Worm (Caenorhabditis elegans) whole organism, young adult: ENCODE data around the gene Y60A3A.23.

Source experiments
- F33H1.4 ChIP-seq: fragments of 200-800 bp; sonication (Bioruptor generic); IDR thresholded peaks from 2 replicates; pipeline ENCODE4 v1.3.6; 2022; ENCODE audit warnings: missing genetic modification reagents, missing genetic modification characterization, missing compliant biosample characterization
- bed-2 ChIP-seq: fragments of 200-800 bp; sonication (Bioruptor generic); IDR thresholded peaks from 2 replicates; pipeline ENCODE4 v1.3.6; 2022; ENCODE audit warnings: missing genetic modification reagents, missing genetic modification characterization, missing compliant biosample characterization
- ccch-3 ChIP-seq: fragments of 200-800 bp; sonication (Bioruptor generic); optimal IDR thresholded peaks from 2 replicates; lab custom pipeline; 2018; ENCODE audit warnings: mild to moderate bottlenecking, missing genetic modification characterization, missing compliant biosample characterization
- dox-1 ChIP-seq: fragments of 200-800 bp; sonication (Bioruptor generic); IDR thresholded peaks from 2 replicates; pipeline ENCODE4 v1.3.6; 2022; ENCODE audit warnings: missing genetic modification reagents, missing genetic modification characterization, missing compliant biosample characterization
- him-1 ChIP-seq: sonication (generic microtip); optimal IDR thresholded peaks from 2 replicates; lab custom pipeline; 2016; ENCODE audit warnings: missing genotype, missing genetic modification reagents, missing genetic modification characterization, missing compliant biosample characterization
- lir-1 ChIP-seq: fragments of 200-800 bp; sonication (Bioruptor generic); conservative IDR thresholded peaks from 2 replicates; pipeline ENCODE4 v1.3.6; 2022; ENCODE audit warnings: missing genetic modification reagents, missing genetic modification characterization, missing compliant biosample characterization
- nhr-90 ChIP-seq: sonication (generic microtip); optimal IDR thresholded peaks from 2 replicates; lab custom pipeline; 2016; ENCODE audit warnings: missing genotype, mild to moderate bottlenecking, missing genetic modification characterization, missing compliant biosample characterization
- snpc-4 ChIP-seq, 5 experiments: fragments of 150-350 bp in 1 of 5; sonication (generic microtip) in 4 of 5; optimal IDR thresholded peaks; 2 replicates each; lab custom pipeline; 2014 to 2018; ENCODE audit warnings: missing genetic modification characterization in 5 of 5, missing biosample characterization in 3 of 5, antibody characterized with exemption in 2 of 5, mild to moderate bottlenecking in 2 of 5, missing compliant biosample characterization in 2 of 5, missing genotype in 2 of 5, moderate library complexity in 2 of 5, missing genetic modification reagents in 1 of 5
- tbx-9 ChIP-seq: sonication (generic microtip); optimal IDR thresholded peaks from 2 replicates; lab custom pipeline; 2016; ENCODE audit warnings: borderline replicate concordance, missing genetic modification characterization, inconsistent platforms, missing compliant biosample characterization
- unc-130 ChIP-seq: sonication (generic microtip); optimal IDR thresholded peaks from 2 replicates; lab custom pipeline; 2016; ENCODE audit warnings: missing genetic modification reagents, missing genetic modification characterization, missing compliant biosample characterization
- unc-62 ChIP-seq: fragments of 150-350 bp; optimal IDR thresholded peaks from 2 replicates; lab custom pipeline; 2014; ENCODE audit warnings: missing biosample characterization, missing genetic modification reagents, missing genetic modification characterization
- ztf-25 ChIP-seq: fragments of 200-800 bp; sonication (Bioruptor generic); IDR thresholded peaks from 2 replicates; pipeline ENCODE4 v1.3.6; 2022; ENCODE audit warnings: missing genetic modification reagents, missing genetic modification characterization, missing compliant biosample characterization

- no peak for TF ChIP-seq bed-2 (GFP tag; lab: Robert Waterston, UW)
- no peak for TF ChIP-seq tbx-9 (tag; lab: Kevin White, UChicago)
- no peak for TF ChIP-seq dox-1 (GFP tag; lab: Robert Waterston, UW)
- no peak for TF ChIP-seq ztf-25
- no peak for TF ChIP-seq nhr-90 (tag; lab: Kevin White, UChicago)
- no peak for TF ChIP-seq unc-130 (GFP tag; lab: Kevin White, UChicago)
- TF ChIP-seq unc-62, result no peak
- TF ChIP-seq snpc-4 (GFP tag; optimal IDR thresholded peaks at IDR 0.05; lab: Kevin White, UChicago), result no peak
- TF ChIP-seq snpc-4 (tag; optimal IDR thresholded peaks at IDR 0.05; lab: Kevin White, UChicago), result no peak
- TF ChIP-seq lir-1 (GFP tag; lab: Robert Waterston, UW), result no peak
- TF ChIP-seq him-1 (tag; lab: Kevin White, UChicago), result no peak
- no peak for TF ChIP-seq F33H1.4 (GFP tag; lab: Robert Waterston, UW)
- no peak for TF ChIP-seq ccch-3 (GFP tag; lab: Kevin White, UChicago)
Observed at ce11 chrV:20022996-20023456, 15.5 kb downstream of the Y60A3A.23 start, which contains the start of gene lgc-55.
